Worm (Caenorhabditis elegans): ENCODE results near the gene T09A5.14.

DNA sequence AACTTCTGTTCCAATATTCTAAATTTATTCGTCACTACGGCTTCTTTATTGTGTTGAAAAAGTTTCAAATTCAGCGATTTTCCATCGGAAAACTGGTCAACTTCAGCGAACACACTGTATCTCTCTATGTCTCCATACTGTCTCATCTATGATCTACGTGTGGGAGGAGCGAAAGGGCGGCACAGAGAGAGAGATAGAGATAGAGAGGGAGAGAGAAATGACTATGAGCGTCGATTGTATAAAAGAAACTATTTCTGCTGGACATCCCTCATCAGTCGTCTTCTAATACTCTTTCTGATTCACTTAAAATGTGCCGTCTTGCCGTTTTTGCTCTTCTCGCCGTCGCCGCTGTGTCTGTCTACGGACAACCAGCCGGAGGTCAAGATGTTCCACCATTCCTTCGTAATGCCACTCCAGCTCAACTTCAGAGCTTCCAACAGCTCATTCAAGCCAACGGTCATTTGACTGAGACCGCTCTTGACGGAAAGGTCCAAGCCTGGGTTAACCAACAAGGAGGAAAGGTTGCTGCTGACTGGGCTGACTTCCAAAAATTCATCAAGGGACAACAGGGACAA, 41.7 kb upstream of the T09A5.14 start, which contains the start of gene srlf-1:
- TF ChIP-seq egl-18 (GFP tag; IDR thresholded peaks at IDR 0.05): no peak
- TF ChIP-seq lin-26 (GFP tag; IDR thresholded peaks at IDR 0.05): no peak; the same call in 1 of the 2 replicates

Measured in whole organism, young adult.